Worm (Caenorhabditis elegans) whole organism, young adult: Measurements from ENCODE around the gene arrd-12.
A peak's percentile ranks its signal among the peaks of the same experiment; 100 is the strongest.

ENCODE experiments used
- B0019.2 ChIP-seq: fragments of 200-800 bp; sonication (Bioruptor generic); conservative IDR thresholded peaks from 2 replicates; pipeline ENCODE4 v1.3.6; 2022; ENCODE audit warnings: missing genetic modification reagents, missing genetic modification characterization, missing compliant biosample characterization
- B0261.1 ChIP-seq: sonication (generic microtip); optimal IDR thresholded peaks from 2 replicates; lab custom pipeline; 2016; ENCODE audit warnings: mild to moderate bottlenecking, missing genetic modification characterization, moderate library complexity, missing compliant biosample characterization
- F10E7.11 ChIP-seq: sonication (generic microtip); optimal IDR thresholded peaks from 2 replicates; lab custom pipeline; 2017; ENCODE audit warnings: mild to moderate bottlenecking, missing genetic modification characterization, moderate library complexity, missing compliant biosample characterization
- F52B5.7 ChIP-seq: sonication (generic microtip); optimal IDR thresholded peaks from 2 replicates; lab custom pipeline; 2016; ENCODE audit warnings: mild to moderate bottlenecking, missing genetic modification characterization, missing compliant biosample characterization
- F55B11.4 ChIP-seq: sonication (generic microtip); optimal IDR thresholded peaks from 2 replicates; lab custom pipeline; 2016; ENCODE audit warnings: missing compliant biosample characterization, missing genetic modification characterization, borderline replicate concordance; ENCODE audit not compliant: insufficient read depth
- F57A8.1 ChIP-seq: fragments of 200-800 bp; sonication (Bioruptor generic); optimal IDR thresholded peaks from 2 replicates; lab custom pipeline; 2018; ENCODE audit warnings: mild to moderate bottlenecking, missing genetic modification characterization, moderate library complexity, missing compliant biosample characterization
- K12H6.12 ChIP-seq: fragments of 200-800 bp; sonication (Bioruptor generic); optimal IDR thresholded peaks from 2 replicates; lab custom pipeline; 2018; ENCODE audit warnings: mild to moderate bottlenecking, missing genetic modification characterization, missing compliant biosample characterization
- T26A5.8 ChIP-seq: sonication (generic microtip); optimal IDR thresholded peaks from 2 replicates; lab custom pipeline; 2016; ENCODE audit warnings: missing genetic modification characterization, missing compliant biosample characterization
- Y53G8AR.9 ChIP-seq: fragments of 200-800 bp; sonication (Bioruptor generic); conservative IDR thresholded peaks from 2 replicates; pipeline ENCODE4 v1.3.6; 2022; ENCODE audit warnings: missing genetic modification reagents, missing genetic modification characterization, missing compliant biosample characterization
- Y56A3A.18 ChIP-seq: fragments of 200-800 bp; sonication (Bioruptor generic); IDR thresholded peaks from 2 replicates; pipeline ENCODE4 v1.3.6; 2022; ENCODE audit warnings: missing genetic modification reagents, missing genetic modification characterization, missing compliant biosample characterization
- Y67H2A.10 ChIP-seq: fragments of 200-800 bp; sonication (Bioruptor generic); conservative IDR thresholded peaks from 2 replicates; pipeline ENCODE4 v1.3.6; 2022; ENCODE audit warnings: missing genetic modification reagents, missing genetic modification characterization, missing compliant biosample characterization
- Y95B8A.8 ChIP-seq: fragments of 200-800 bp; sonication (Bioruptor generic); IDR thresholded peaks from 2 replicates; pipeline ENCODE4 v1.3.6; 2022; ENCODE audit warnings: missing genetic modification reagents, missing genetic modification characterization, missing compliant biosample characterization
- akir-1 ChIP-seq: fragments of 200-800 bp; sonication (Bioruptor generic); optimal IDR thresholded peaks from 2 replicates; lab custom pipeline; 2018; ENCODE audit warnings: mild to moderate bottlenecking, missing genetic modification characterization, moderate library complexity, missing compliant biosample characterization
- aptf-2 ChIP-seq: fragments of 200-800 bp; sonication (Bioruptor generic); conservative IDR thresholded peaks from 2 replicates; pipeline ENCODE4 v1.3.6; 2022; ENCODE audit warnings: missing genetic modification reagents, missing genetic modification characterization, missing compliant biosample characterization
- atf-7 ChIP-seq: sonication (generic microtip); optimal IDR thresholded peaks from 2 replicates; lab custom pipeline; 2017; ENCODE audit warnings: mild to moderate bottlenecking, missing genetic modification characterization, missing compliant biosample characterization
- cebp-2 ChIP-seq: fragments of 200-800 bp; sonication (Bioruptor generic); IDR thresholded peaks from 2 replicates; pipeline ENCODE4 v1.3.6; 2022; ENCODE audit warnings: missing genetic modification characterization, missing compliant biosample characterization
- ceh-40 ChIP-seq: fragments of 200-800 bp; sonication (Bioruptor generic); IDR thresholded peaks from 2 replicates; pipeline ENCODE4 v1.3.6; 2022; ENCODE audit warnings: missing genetic modification characterization, missing compliant biosample characterization
- ceh-91 ChIP-seq: fragments of 200-800 bp; sonication (Bioruptor generic); IDR thresholded peaks from 2 replicates; pipeline ENCODE4 v1.3.6; 2022; ENCODE audit warnings: missing genetic modification reagents, missing genetic modification characterization, missing compliant biosample characterization
- dox-1 ChIP-seq: fragments of 200-800 bp; sonication (Bioruptor generic); IDR thresholded peaks from 2 replicates; pipeline ENCODE4 v1.3.6; 2022; ENCODE audit warnings: missing genetic modification reagents, missing genetic modification characterization, missing compliant biosample characterization
- dpl-1 ChIP-seq: fragments of 150-350 bp; optimal IDR thresholded peaks from 2 replicates; lab custom pipeline; 2014; ENCODE audit warnings: missing biosample characterization, missing genetic modification reagents, missing genetic modification characterization
- egl-44 ChIP-seq: fragments of 200-800 bp; sonication (Bioruptor generic); IDR thresholded peaks from 2 replicates; pipeline ENCODE4 v1.3.6; 2022; ENCODE audit warnings: missing genetic modification reagents, missing genetic modification characterization, missing compliant biosample characterization
- hlh-26 ChIP-seq: fragments of 200-800 bp; sonication (Bioruptor generic); conservative IDR thresholded peaks from 2 replicates; pipeline ENCODE4 v1.3.6; 2022; ENCODE audit warnings: missing genetic modification reagents, missing genetic modification characterization, missing compliant biosample characterization
- hsf-1 ChIP-seq: fragments of 200-800 bp; sonication (Bioruptor generic); IDR thresholded peaks from 2 replicates; pipeline ENCODE4 v1.3.6; 2022; ENCODE audit warnings: missing genetic modification reagents, missing genetic modification characterization, missing compliant biosample characterization
- lag-1 ChIP-seq: fragments of 200-800 bp; sonication (Bioruptor generic); IDR thresholded peaks from 2 replicates; pipeline ENCODE4 v1.3.6; 2022; ENCODE audit warnings: missing genetic modification reagents, missing genetic modification characterization, missing compliant biosample characterization
- let-526 ChIP-seq: fragments of 200-800 bp; sonication (Bioruptor generic); IDR thresholded peaks from 2 replicates; pipeline ENCODE4 v1.3.6; 2022; ENCODE audit warnings: missing genetic modification reagents, missing genetic modification characterization, missing compliant biosample characterization
- let-607 ChIP-seq, 2 experiments: fragments of 200-800 bp in 1 of 2; sonication (Bioruptor generic) in 1 of 2; sonication (generic microtip) in 1 of 2; optimal IDR thresholded peaks; 2 replicates each; lab custom pipeline; 2016 to 2018; ENCODE audit warnings: mild to moderate bottlenecking in 2 of 2, missing compliant biosample characterization in 2 of 2, missing genetic modification characterization in 2 of 2, moderate library complexity in 2 of 2, missing genotype in 1 of 2
- lin-26 ChIP-seq: fragments of 200-800 bp; sonication (Bioruptor generic); IDR thresholded peaks from 2 replicates; pipeline ENCODE4 v1.3.6; 2022; ENCODE audit warnings: missing genetic modification reagents, missing genetic modification characterization, missing compliant biosample characterization
- lin-35 ChIP-seq, 3 experiments: fragments of 150-350 bp in 2 of 3; sonication (generic microtip) in 1 of 3; optimal IDR thresholded peaks; 2 replicates each; lab custom pipeline; 2014 to 2018; ENCODE audit warnings: missing biosample characterization in 3 of 3, missing genetic modification characterization in 3 of 3, missing genetic modification reagents in 3 of 3
- lin-40 ChIP-seq: sonication (generic microtip); optimal IDR thresholded peaks from 2 replicates; lab custom pipeline; 2016; ENCODE audit warnings: missing genetic modification characterization, mild to moderate bottlenecking, missing compliant biosample characterization, missing genotype, missing genetic modification reagents
- madf-3 ChIP-seq: fragments of 200-800 bp; sonication (Bioruptor generic); IDR thresholded peaks from 2 replicates; pipeline ENCODE4 v1.3.6; 2022; ENCODE audit warnings: missing genetic modification reagents, missing genetic modification characterization, missing compliant biosample characterization
- madf-8 ChIP-seq: fragments of 200-800 bp; sonication (Bioruptor generic); conservative IDR thresholded peaks from 2 replicates; pipeline ENCODE4 v1.3.6; 2022; ENCODE audit warnings: missing genetic modification reagents, missing genetic modification characterization, missing compliant biosample characterization
- mxl-1 ChIP-seq: sonication (generic microtip); optimal IDR thresholded peaks from 2 replicates; lab custom pipeline; 2016; ENCODE audit warnings: missing genetic modification characterization, missing compliant biosample characterization
- nfya-2 ChIP-seq: fragments of 200-800 bp; sonication (Bioruptor generic); IDR thresholded peaks from 2 replicates; pipeline ENCODE4 v1.3.6; 2022; ENCODE audit warnings: missing genetic modification reagents, missing genetic modification characterization, missing compliant biosample characterization
- nhr-179 ChIP-seq: sonication (generic microtip); optimal IDR thresholded peaks from 2 replicates; lab custom pipeline; 2016; ENCODE audit warnings: mild to moderate bottlenecking, missing genetic modification characterization, missing compliant biosample characterization
- nhr-80 ChIP-seq: sonication (generic microtip); optimal IDR thresholded peaks from 2 replicates; lab custom pipeline; 2016; ENCODE audit warnings: missing genetic modification characterization, missing compliant biosample characterization
- rcor-1 ChIP-seq: fragments of 200-800 bp; sonication (Bioruptor generic); IDR thresholded peaks from 2 replicates; pipeline ENCODE4 v1.3.6; 2022; ENCODE audit warnings: missing genetic modification reagents, missing genetic modification characterization, missing compliant biosample characterization
- repo-1 ChIP-seq: sonication (generic microtip); optimal IDR thresholded peaks from 2 replicates; lab custom pipeline; 2017; ENCODE audit warnings: mild to moderate bottlenecking, missing genetic modification characterization, missing compliant biosample characterization
- rpc-1 ChIP-seq, 2 experiments: fragments of 150-350 bp in 1 of 2; sonication (generic microtip) in 1 of 2; optimal IDR thresholded peaks; 2 replicates each; lab custom pipeline; 2014 to 2018; ENCODE audit warnings: missing biosample characterization in 1 of 2, missing genetic modification characterization in 1 of 2, missing genetic modification reagents in 1 of 2, missing genotype in 1 of 2
- sdz-38 ChIP-seq: sonication (generic microtip); optimal IDR thresholded peaks from 2 replicates; lab custom pipeline; 2016; ENCODE audit warnings: missing genotype, missing genetic modification characterization, missing compliant biosample characterization
- snpc-1.3 ChIP-seq: sonication (generic microtip); optimal IDR thresholded peaks from 2 replicates; lab custom pipeline; 2017; ENCODE audit warnings: missing genetic modification characterization, mild to moderate bottlenecking, missing compliant biosample characterization, antibody characterized with exemption, moderate library complexity, missing genotype, missing genetic modification reagents; ENCODE audit not compliant: insufficient read depth
- tbp1 ChIP-seq: fragments of 200-800 bp; sonication (Bioruptor generic); optimal IDR thresholded peaks from 2 replicates; lab custom pipeline; 2018; ENCODE audit warnings: mild to moderate bottlenecking, missing genetic modification characterization, missing compliant biosample characterization
- tlf-1 ChIP-seq: fragments of 200-800 bp; sonication (Bioruptor generic); optimal IDR thresholded peaks from 2 replicates; lab custom pipeline; 2018; ENCODE audit warnings: mild to moderate bottlenecking, missing genetic modification characterization, missing compliant biosample characterization
- unc-130 ChIP-seq: sonication (generic microtip); optimal IDR thresholded peaks from 2 replicates; lab custom pipeline; 2016; ENCODE audit warnings: missing genetic modification reagents, missing genetic modification characterization, missing compliant biosample characterization
- zim-3 ChIP-seq: sonication (generic microtip); optimal IDR thresholded peaks from 2 replicates; lab custom pipeline; 2017; ENCODE audit warnings: mild to moderate bottlenecking, missing genetic modification characterization, moderate library complexity, missing compliant biosample characterization
- ztf-22 ChIP-seq: fragments of 200-800 bp; sonication (Bioruptor generic); optimal IDR thresholded peaks from 2 replicates; lab custom pipeline; 2018; ENCODE audit warnings: mild to moderate bottlenecking, missing genetic modification characterization, moderate library complexity, missing compliant biosample characterization
- ztf-26 ChIP-seq: sonication (generic microtip); optimal IDR thresholded peaks from 2 replicates; lab custom pipeline; 2017; ENCODE audit warnings: missing genetic modification characterization, missing compliant biosample characterization
- ztf-3 ChIP-seq: fragments of 200-800 bp; sonication (Bioruptor generic); optimal IDR thresholded peaks from 2 replicates; lab custom pipeline; 2018; ENCODE audit warnings: mild to moderate bottlenecking, missing genetic modification characterization, missing compliant biosample characterization

arrd-12 gene

DNA sequence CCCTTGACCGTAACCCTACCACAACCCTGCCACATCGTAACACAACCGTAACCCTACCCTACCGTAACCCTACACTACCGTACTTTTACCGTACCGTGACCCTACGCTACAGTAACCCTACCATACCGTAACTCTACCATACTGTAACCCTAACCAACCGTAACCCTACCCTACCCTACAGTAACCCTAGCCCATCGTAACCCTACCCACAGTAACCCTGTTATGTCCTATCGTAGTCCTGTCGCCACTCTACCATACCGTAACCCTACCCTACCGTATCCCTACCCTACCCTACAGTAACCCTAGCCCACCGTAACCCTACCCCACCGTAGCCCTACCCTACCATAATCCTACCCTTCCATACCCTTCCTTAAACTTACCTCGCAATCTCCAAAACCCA is 45.4 kb upstream of the arrd-12 start:
- TF ChIP-seq madf-3 (GFP tag; lab: Robert Waterston, UW) (no peak), snpc-1.3 (tag; lab: Kevin White, UChicago) (no peak), lag-1 (GFP tag; lab: Robert Waterston, UW) (no peak), Y56A3A.18 (GFP tag; lab: Robert Waterston, UW) (no peak), dpl-1 (no peak), ztf-3 (GFP tag; lab: Kevin White, UChicago) (no peak), zim-3 (tag; lab: Kevin White, UChicago) (no peak), Y95B8A.8 (GFP tag; lab: Robert Waterston, UW) (no peak), aptf-2 (GFP tag; lab: Robert Waterston, UW) (no peak), unc-130 (GFP tag; lab: Kevin White, UChicago) (no peak)

DNA sequence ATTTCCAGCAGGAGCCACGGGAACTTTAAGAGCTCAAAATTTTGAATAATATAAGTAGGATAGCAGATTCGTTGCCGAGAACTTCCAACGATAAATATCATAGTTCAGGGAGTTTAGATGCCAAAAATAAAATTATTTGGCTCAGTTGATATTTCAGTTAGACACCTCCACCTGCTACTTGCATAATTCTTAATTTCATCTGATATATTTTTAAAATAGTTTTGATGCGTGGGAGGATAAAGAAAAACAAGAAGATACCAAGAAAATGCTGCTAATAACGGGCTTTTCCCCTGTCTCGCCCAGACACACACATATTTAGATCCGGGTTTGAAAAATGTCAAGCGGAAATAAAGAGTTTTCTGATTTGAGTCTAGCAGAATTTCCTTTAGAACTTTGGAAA is 44.8 kb upstream of the arrd-12 start, which contains the start of gene sre-46:
Gene sre-46, minus strand, starts transcription at position 101 of the 400 bp plus-strand sequence.
- TF ChIP-seq F55B11.4 (tag; lab: Kevin White, UChicago) (no peak), rcor-1 (GFP tag; lab: Robert Waterston, UW) (no peak), lin-40 (tag; lab: Kevin White, UChicago) (no peak), dox-1 (GFP tag; lab: Robert Waterston, UW) (no peak), ceh-40 (no peak), B0019.2 (GFP tag; lab: Robert Waterston, UW) (no peak), T26A5.8 (tag; lab: Kevin White, UChicago) (no peak), nhr-80 (no peak), lin-35 (GFP tag; optimal IDR thresholded peaks at IDR 0.05; lab: Kevin White, UChicago) (no peak), sdz-38 (tag; lab: Kevin White, UChicago) (no peak), ztf-26 (no peak), tbp1 (GFP tag; lab: Kevin White, UChicago) (no peak), lin-26 (no peak), atf-7 (tag; lab: Kevin White, UChicago) (no peak), aptf-2 (GFP tag; lab: Robert Waterston, UW) (no peak), tlf-1 (GFP tag; lab: Kevin White, UChicago) (no peak), ztf-3 (GFP tag; lab: Kevin White, UChicago) (no peak), ztf-22 (GFP tag; lab: Kevin White, UChicago) (no peak), F10E7.11 (tag; lab: Kevin White, UChicago) (no peak), akir-1 (GFP tag; lab: Kevin White, UChicago) (no peak)

DNA sequence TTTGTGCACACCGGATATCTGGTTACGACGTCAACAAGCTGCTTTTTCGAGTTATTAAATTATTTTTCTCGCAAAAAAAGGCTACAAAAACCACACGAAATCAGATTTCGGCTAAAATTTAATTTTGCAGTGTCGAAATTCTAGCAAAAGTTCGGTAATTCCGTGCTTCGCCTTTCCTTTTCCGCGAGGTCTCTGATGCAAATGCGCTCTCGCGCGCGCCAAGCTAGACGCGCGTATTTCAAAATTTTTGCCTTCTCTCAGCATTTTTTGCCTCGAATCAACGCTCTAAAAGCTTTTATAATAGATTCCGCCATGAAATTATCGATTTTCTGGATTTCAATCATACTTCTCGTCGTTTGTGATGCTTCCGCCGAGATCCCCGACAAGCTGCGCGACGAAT is 43.3 kb upstream of the arrd-12 start, which contains the start of gene Y54G9A.5:
Gene Y54G9A.5, plus strand, starts transcription at position 245 of the 400 bp plus-strand sequence.
- TF ChIP-seq nhr-179 (tag; lab: Kevin White, UChicago) (no peak), let-607 (tag; optimal IDR thresholded peaks at IDR 0.05; lab: Kevin White, UChicago) (no peak), mxl-1 (no peak), hsf-1 (GFP tag; lab: Robert Waterston, UW) (no peak), Y53G8AR.9 (no peak), Y67H2A.10 (GFP tag; lab: Robert Waterston, UW) (0 out of 2 replicates have a peak, but pooled peaks have one; percentile 40), cebp-2 (GFP tag; lab: Robert Waterston, UW) (no peak), F52B5.7 (tag; lab: Kevin White, UChicago) (no peak), egl-44 (no peak), sdz-38 (tag; lab: Kevin White, UChicago) (no peak), madf-8 (GFP tag; lab: Robert Waterston, UW) (peak; percentile 63), ceh-91 (GFP tag; lab: Robert Waterston, UW) (peak; percentile 73), K12H6.12 (tag; lab: Kevin White, UChicago) (no peak), B0261.1 (tag; lab: Kevin White, UChicago) (no peak), nfya-2 (no peak), F57A8.1 (GFP tag; lab: Kevin White, UChicago) (no peak), hlh-26 (no peak), repo-1 (tag; lab: Kevin White, UChicago) (no peak), rpc-1 (optimal IDR thresholded peaks at IDR 0.05; lab: Kevin White, UChicago) (no peak), rpc-1 (tag; optimal IDR thresholded peaks at IDR 0.05; lab: Kevin White, UChicago) (no peak), let-526 (GFP tag; lab: Robert Waterston, UW) (no peak)
